Worm (Caenorhabditis elegans): Measurements from ENCODE around the gene mat-2.

ce11 chrII:11076550-11076949, 36.0 kb upstream of the mat-2 start:
- TF ChIP-seq dve-1 (tag; optimal IDR thresholded peaks at IDR 0.05), result no peak
- no peak for TF ChIP-seq hlh-6 (tag; optimal IDR thresholded peaks at IDR 0.05)
- TF ChIP-seq tbx-2 (tag; optimal IDR thresholded peaks at IDR 0.05), result no peak
- no peak for TF ChIP-seq che-1 (tag; optimal IDR thresholded peaks at IDR 0.05)
- TF ChIP-seq ref-2 (tag; optimal IDR thresholded peaks at IDR 0.05), result no peak
- no peak for TF ChIP-seq hlh-13 (GFP tag; optimal IDR thresholded peaks at IDR 0.05)
- no peak for TF ChIP-seq hlh-30 (tag; optimal IDR thresholded peaks at IDR 0.05; ENCODE audit: insufficient read depth)
- TF ChIP-seq fkh-10 (GFP tag; optimal IDR thresholded peaks at IDR 0.05), result no peak
- TF ChIP-seq pros-1 (tag; optimal IDR thresholded peaks at IDR 0.05), result no peak
- TF ChIP-seq ama-1 (optimal IDR thresholded peaks at IDR 0.05), result no peak
